Fruit fly (Drosophila melanogaster) whole organism, prepupa: ENCODE data around the gene Smu1.

ENCODE experiments used
- CG10631 ChIP-seq: fragments of 200-800 bp; sonication (Bioruptor generic); optimal IDR thresholded peaks from 2 replicates; lab custom pipeline; 2016; ENCODE audit warnings: missing biosample characterization, missing genetic modification characterization
- CG10669 ChIP-seq: fragments of 200-800 bp; sonication (Bioruptor generic); optimal IDR thresholded peaks from 3 replicates; lab custom pipeline; 2018; ENCODE audit warnings: missing biosample characterization, mild to moderate bottlenecking, missing genetic modification characterization, moderate library complexity
- CG11294 ChIP-seq: fragments of 200-800 bp; sonication (Bioruptor generic); IDR thresholded peaks from 2 replicates; pipeline ENCODE4 v1.3.6; 2022; ENCODE audit warnings: missing biosample characterization, missing genetic modification characterization
- CG11762 ChIP-seq: fragments of 200-800 bp; sonication (Bioruptor generic); optimal IDR thresholded peaks from 3 replicates; lab custom pipeline; 2016; ENCODE audit warnings: missing biosample characterization, missing genetic modification characterization; ENCODE audit not compliant: insufficient read depth
- CG11902 ChIP-seq: fragments of 200-800 bp; sonication (Bioruptor generic); optimal IDR thresholded peaks from 3 replicates; lab custom pipeline; 2016; ENCODE audit warnings: missing biosample characterization, missing genetic modification characterization
- CG15336 ChIP-seq: fragments of 200-800 bp; sonication (Bioruptor generic); IDR thresholded peaks from 2 replicates; pipeline ENCODE4 v1.3.6; 2022; ENCODE audit warnings: missing biosample characterization, missing genetic modification characterization
- CG1621 ChIP-seq: fragments of 200-800 bp; sonication (Bioruptor generic); optimal IDR thresholded peaks from 3 replicates; lab custom pipeline; 2018; ENCODE audit warnings: missing biosample characterization, mild to moderate bottlenecking, missing genetic modification characterization
- CG3032 ChIP-seq: fragments of 200-800 bp; optimal IDR thresholded peaks from 2 replicates; lab custom pipeline; 2019; ENCODE audit warnings: missing biosample characterization, mild to moderate bottlenecking, missing genetic modification characterization, moderate library complexity
- CG32006 ChIP-seq: fragments of 200-800 bp; sonication (Bioruptor generic); optimal IDR thresholded peaks from 3 replicates; lab custom pipeline; 2017; ENCODE audit warnings: missing biosample characterization, mild to moderate bottlenecking, missing genetic modification characterization
- CG3919 ChIP-seq: fragments of 200-800 bp; sonication (Bioruptor generic); optimal IDR thresholded peaks from 3 replicates; lab custom pipeline; 2016; ENCODE audit warnings: missing biosample characterization, missing genetic modification characterization
- CG4318 ChIP-seq: fragments of 200-800 bp; sonication (Bioruptor generic); optimal IDR thresholded peaks from 3 replicates; lab custom pipeline; 2017; ENCODE audit warnings: missing biosample characterization, mild to moderate bottlenecking, missing genetic modification characterization
- CG6163 ChIP-seq: fragments of 200-800 bp; sonication (Bioruptor generic); IDR thresholded peaks from 3 replicates; pipeline ENCODE4 v1.3.6; 2022; ENCODE audit warnings: missing biosample characterization, missing genetic modification characterization
- CG6854 ChIP-seq: fragments of 200-800 bp; sonication (Bioruptor generic); optimal IDR thresholded peaks from 2 replicates; lab custom pipeline; 2017; ENCODE audit warnings: missing biosample characterization, mild to moderate bottlenecking, missing genetic modification characterization
- CG7368 ChIP-seq: fragments of 200-800 bp; sonication (Bioruptor generic); optimal IDR thresholded peaks from 3 replicates; lab custom pipeline; 2016; ENCODE audit warnings: missing biosample characterization, missing genetic modification characterization
- CG8119 ChIP-seq: fragments of 200-800 bp; sonication (Bioruptor generic); IDR thresholded peaks from 3 replicates; pipeline ENCODE4 v1.3.6; 2022; ENCODE audit warnings: missing biosample characterization, missing genetic modification characterization
- CG8319 ChIP-seq: fragments of 200-800 bp; sonication (Bioruptor generic); optimal IDR thresholded peaks from 3 replicates; lab custom pipeline; 2016; ENCODE audit warnings: missing biosample characterization, missing genetic modification characterization
- CG9139 ChIP-seq: fragments of 200-800 bp; sonication (Bioruptor generic); optimal IDR thresholded peaks from 3 replicates; lab custom pipeline; 2017; ENCODE audit warnings: missing biosample characterization, mild to moderate bottlenecking, missing genetic modification characterization
- Eip75B ChIP-seq: fragments of 200-800 bp; sonication (Bioruptor generic); optimal IDR thresholded peaks from 3 replicates; lab custom pipeline; 2016; ENCODE audit warnings: missing biosample characterization, missing genetic modification characterization
- Eip93F ChIP-seq: fragments of 200-800 bp; sonication (Bioruptor generic); optimal IDR thresholded peaks from 2 replicates; lab custom pipeline; 2016; ENCODE audit warnings: missing biosample characterization, mild to moderate bottlenecking, missing genetic modification characterization
- Ets21C ChIP-seq: fragments of 200-800 bp; sonication (Bioruptor generic); optimal IDR thresholded peaks from 3 replicates; lab custom pipeline; 2016; ENCODE audit warnings: missing biosample characterization, missing genetic modification characterization
- Ets96B ChIP-seq: fragments of 200-800 bp; optimal IDR thresholded peaks from 2 replicates; lab custom pipeline; 2019; ENCODE audit warnings: missing biosample characterization, mild to moderate bottlenecking, missing genetic modification characterization, moderate library complexity
- Gug ChIP-seq: fragments of 200-800 bp; sonication (Bioruptor generic); IDR thresholded peaks from 2 replicates; pipeline ENCODE4 v1.3.6; 2022; ENCODE audit warnings: missing biosample characterization, missing genetic modification characterization
- Hr38 ChIP-seq: sonication (Bioruptor generic); optimal IDR thresholded peaks from 2 replicates; lab custom pipeline; 2016; ENCODE audit warnings: missing biosample characterization, missing genetic modification characterization
- Hr39 ChIP-seq: fragments of 200-800 bp; sonication (Bioruptor generic); optimal IDR thresholded peaks from 2 replicates; lab custom pipeline; 2016; ENCODE audit warnings: missing biosample characterization, missing genetic modification characterization
- Hr4 ChIP-seq: fragments of 200-800 bp; sonication (Bioruptor generic); optimal IDR thresholded peaks from 3 replicates; lab custom pipeline; 2016; ENCODE audit warnings: missing biosample characterization, missing genetic modification characterization
- Lpt ChIP-seq: fragments of 200-800 bp; sonication (Bioruptor generic); optimal IDR thresholded peaks from 3 replicates; lab custom pipeline; 2016; ENCODE audit warnings: missing biosample characterization, missing genetic modification characterization
- Met ChIP-seq: fragments of 200-800 bp; sonication (Bioruptor generic); optimal IDR thresholded peaks from 3 replicates; lab custom pipeline; 2016; ENCODE audit warnings: missing biosample characterization, missing genetic modification characterization
- Smox ChIP-seq: fragments of 200-800 bp; sonication (Bioruptor generic); optimal IDR thresholded peaks from 3 replicates; lab custom pipeline; 2016; ENCODE audit warnings: missing biosample characterization, missing genetic modification characterization
- Sox14 ChIP-seq: fragments of 200-800 bp; sonication (Bioruptor generic); optimal IDR thresholded peaks from 3 replicates; lab custom pipeline; 2016; ENCODE audit warnings: missing biosample characterization, missing genetic modification characterization
- achi ChIP-seq: fragments of 200-800 bp; sonication (Bioruptor generic); optimal IDR thresholded peaks from 3 replicates; lab custom pipeline; 2016; ENCODE audit warnings: missing biosample characterization, missing genetic modification characterization
- acj6 ChIP-seq: fragments of 200-800 bp; sonication (Bioruptor generic); optimal IDR thresholded peaks from 3 replicates; lab custom pipeline; 2016; ENCODE audit warnings: missing biosample characterization, missing genetic modification characterization
- dac ChIP-seq: fragments of 200-800 bp; sonication (Bioruptor generic); optimal IDR thresholded peaks from 2 replicates; lab custom pipeline; 2017; ENCODE audit warnings: missing biosample characterization, mild to moderate bottlenecking, missing genetic modification characterization
- dsx ChIP-seq: fragments of 200-800 bp; optimal IDR thresholded peaks from 3 replicates; lab custom pipeline; 2019; ENCODE audit warnings: missing biosample characterization, mild to moderate bottlenecking, missing genetic modification characterization, moderate library complexity; ENCODE audit not compliant: poor library complexity, severe bottlenecking
- eg ChIP-seq: fragments of 200-800 bp; sonication (Bioruptor generic); IDR thresholded peaks from 3 replicates; pipeline ENCODE4 v1.3.6; 2022; ENCODE audit warnings: missing biosample characterization, missing genetic modification characterization
- esn ChIP-seq: fragments of 200-800 bp; sonication (Bioruptor generic); optimal IDR thresholded peaks from 2 replicates; lab custom pipeline; 2016; ENCODE audit warnings: missing biosample characterization, mild to moderate bottlenecking, missing genetic modification characterization, moderate library complexity
- fd59A ChIP-seq: fragments of 200-800 bp; sonication (Bioruptor generic); optimal IDR thresholded peaks from 2 replicates; lab custom pipeline; 2017; ENCODE audit warnings: missing biosample characterization, mild to moderate bottlenecking, missing genetic modification characterization, missing genetic modification reagents
- fd85E ChIP-seq: fragments of 200-800 bp; sonication (Bioruptor generic); optimal IDR thresholded peaks from 3 replicates; lab custom pipeline; 2016; ENCODE audit warnings: missing biosample characterization, missing genetic modification characterization
- fkh ChIP-seq: fragments of 200-800 bp; sonication (Bioruptor generic); optimal IDR thresholded peaks from 3 replicates; lab custom pipeline; 2017; ENCODE audit warnings: missing biosample characterization, mild to moderate bottlenecking, missing genetic modification characterization, moderate library complexity
- lz ChIP-seq: fragments of 200-800 bp; sonication (Bioruptor generic); optimal IDR thresholded peaks from 3 replicates; lab custom pipeline; 2016; ENCODE audit warnings: missing biosample characterization, missing genetic modification characterization
- net ChIP-seq: fragments of 200-800 bp; sonication (Bioruptor generic); optimal IDR thresholded peaks from 3 replicates; lab custom pipeline; 2016; ENCODE audit warnings: missing biosample characterization, missing genetic modification characterization
- salr ChIP-seq, 2 experiments: fragments of 200-800 bp; sonication (Bioruptor generic); optimal IDR thresholded peaks; 3 replicates each; lab custom pipeline; 2016 to 2018; ENCODE audit warnings: missing biosample characterization in 2 of 2, missing genetic modification characterization in 2 of 2, mild to moderate bottlenecking in 1 of 2
- spab ChIP-seq: fragments of 200-800 bp; sonication (Bioruptor generic); optimal IDR thresholded peaks from 2 replicates; lab custom pipeline; 2017; ENCODE audit warnings: missing biosample characterization, mild to moderate bottlenecking, missing genetic modification characterization, missing genetic modification reagents
- ss ChIP-seq, 2 experiments: fragments of 200-800 bp; sonication (Bioruptor generic); optimal IDR thresholded peaks; 2 replicates in 1 of 2; 3 replicates in 1 of 2; lab custom pipeline; 2017 to 2018; ENCODE audit warnings: mild to moderate bottlenecking in 2 of 2, missing biosample characterization in 2 of 2, missing genetic modification characterization in 2 of 2, moderate library complexity in 1 of 2
- topi ChIP-seq: fragments of 200-800 bp; sonication (Bioruptor generic); optimal IDR thresholded peaks from 3 replicates; lab custom pipeline; 2016; ENCODE audit warnings: missing biosample characterization, missing genetic modification characterization
- vri ChIP-seq: fragments of 200-800 bp; sonication (Bioruptor generic); optimal IDR thresholded peaks from 3 replicates; lab custom pipeline; 2016; ENCODE audit warnings: missing biosample characterization, mild to moderate bottlenecking, missing genetic modification characterization

The Smu1 gene

dm6 chr3R:18985114-18985785, 4.1 kb upstream of the Smu1 start (continued):
- peak; percentile 3 for TF ChIP-seq CG1621 (tag; lab: Kevin White, UChicago)
- peak; percentile 71 for TF ChIP-seq Sox14
- TF ChIP-seq CG8319: peak; percentile 79
- peak; percentile 74 for TF ChIP-seq fd59A
- TF ChIP-seq CG11902 (GFP tag; lab: Kevin White, UChicago): peak; percentile 79
- TF ChIP-seq Ets21C (GFP tag; lab: Kevin White, UChicago): peak; percentile 60
- peak; percentile 71 for TF ChIP-seq Hr4 (GFP tag; lab: Kevin White, UChicago)
- TF ChIP-seq CG15336 (GFP tag; lab: Robert Waterston, UW): peak; percentile 78; the same call in 1 of the 2 replicates
- TF ChIP-seq Ets96B: peak; percentile 88
- TF ChIP-seq CG8119: peak; percentile 78
- TF ChIP-seq fkh (GFP tag; lab: Kevin White, UChicago): peak; percentile 18
- peak; percentile 86 for TF ChIP-seq CG10631 (GFP tag; lab: Kevin White, UChicago)
- peak in 1 of 2 experiments; percentile 47 for TF ChIP-seq ss (GFP tag; optimal IDR thresholded peaks at IDR 0.05; lab: Kevin White, UChicago)
- peak; percentile 73 for TF ChIP-seq CG4318 (GFP tag; lab: Kevin White, UChicago)
- TF ChIP-seq dac (GFP tag; lab: Kevin White, UChicago): no peak
- peak; percentile 89 for TF ChIP-seq Smox
- peak; percentile 76 for TF ChIP-seq CG7368 (GFP tag; lab: Kevin White, UChicago)
- TF ChIP-seq Gug: no peak
- peak; percentile 83 for TF ChIP-seq achi
- TF ChIP-seq esn (GFP tag; lab: Kevin White, UChicago): peak; percentile 93
- 0 out of 3 replicates have a peak, but pooled peaks have one; percentile 37 for TF ChIP-seq eg (GFP tag; lab: Robert Waterston, UW)
- TF ChIP-seq Lpt (GFP tag; lab: Kevin White, UChicago): peak; percentile 69
- peak; percentile 80 for TF ChIP-seq topi (GFP tag; lab: Kevin White, UChicago)
- TF ChIP-seq, all 60 proteins: peak for 57

dm6 chr3R:18983614-18984185, 2.6 kb upstream of the Smu1 start, which contains the start of the genes snRNP-U1-C and gukh:
Gene snRNP-U1-C (minus strand): TSS chr3R:18983650.
Gene gukh (plus strand): TSS chr3R:18984025.
- TF ChIP-seq fd85E (no peak), lz (peak; percentile 62), CG11902 (GFP tag; lab: Kevin White, UChicago) (peak; percentile 10), fd59A (peak; percentile 41), CG4318 (GFP tag; lab: Kevin White, UChicago) (peak; percentile 36), net (GFP tag; lab: Kevin White, UChicago) (peak; percentile 75), Sox14 (peak; percentile 63), vri (peak; percentile 74), Lpt (GFP tag; lab: Kevin White, UChicago) (peak; percentile 52), CG15336 (GFP tag; lab: Robert Waterston, UW) (peak; percentile 84), esn (GFP tag; lab: Kevin White, UChicago) (peak; percentile 75), Met (GFP tag; lab: Kevin White, UChicago) (peak; percentile 76), Gug (peak; percentile 69; the same call in 1 of the 2 replicates), dac (GFP tag; lab: Kevin White, UChicago) (peak; percentile 42), salr (GFP tag; optimal IDR thresholded peaks at IDR 0.05; lab: Kevin White, UChicago) (peak; percentile 38 to 58), Ets96B (peak; percentile 73), CG3032 (peak; percentile 68), dsx (peak; percentile 70), CG3919 (GFP tag; lab: Kevin White, UChicago) (peak; percentile 56), Hr4 (GFP tag; lab: Kevin White, UChicago) (peak; percentile 79), CG6163 (peak; percentile 86), Hr38 (GFP tag; lab: Kevin White, UChicago) (no peak), CG6854 (GFP tag; lab: Kevin White, UChicago) (no peak), topi (GFP tag; lab: Kevin White, UChicago) (peak; percentile 58), Hr39 (GFP tag; lab: Kevin White, UChicago) (peak; percentile 54), CG9139 (no peak), Eip75B (GFP tag; lab: Kevin White, UChicago) (peak; percentile 62), Smox (peak; percentile 78), CG11294 (GFP tag; lab: Robert Waterston, UW) (peak; percentile 61; the same call in 1 of the 2 replicates), spab (no peak), Eip93F (GFP tag; lab: Kevin White, UChicago) (peak; percentile 58), CG11762 (peak; percentile 55), CG32006 (GFP tag; lab: Kevin White, UChicago) (peak; percentile 74), CG10669 (GFP tag; lab: Kevin White, UChicago) (peak; percentile 61), CG7368 (GFP tag; lab: Kevin White, UChicago) (peak; percentile 49), CG8319 (peak; percentile 37), acj6 (GFP tag; lab: Kevin White, UChicago) (peak; percentile 83)
